Fruit fly (Drosophila melanogaster): Measurements from ENCODE around the gene Lamtor4.

Lamtor4 gene

DNA sequence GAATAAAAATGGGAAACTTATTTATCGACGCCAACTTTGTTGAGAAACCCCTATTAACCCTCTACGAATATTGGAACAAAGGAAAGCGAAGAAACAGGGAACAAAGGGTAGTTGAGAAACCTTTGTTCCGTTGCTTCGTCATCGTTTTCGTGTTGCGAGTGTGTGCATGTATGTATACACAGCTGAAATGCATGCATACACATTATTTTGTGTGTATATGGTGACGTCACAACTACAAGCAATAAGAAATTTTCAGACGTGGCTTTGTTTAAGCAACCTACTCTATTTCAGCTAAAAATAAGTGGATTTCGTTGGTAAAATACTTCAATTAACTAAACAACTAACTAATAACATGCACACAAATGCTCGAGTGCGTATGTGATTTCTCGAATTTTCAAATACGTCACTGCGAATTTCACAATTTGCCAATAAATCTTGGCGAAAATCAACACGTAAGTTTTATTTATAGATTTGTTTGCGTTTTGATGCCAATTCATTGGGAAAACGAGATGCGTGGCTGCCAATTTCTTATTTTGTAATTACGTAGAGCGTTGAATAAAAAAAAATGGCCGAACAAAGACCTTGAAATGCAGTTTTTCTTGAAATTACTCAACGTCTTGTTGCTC lies 5.3 kb downstream of the Lamtor4 start:
- TF ChIP-seq rgr (GFP tag; optimal IDR thresholded peaks at IDR 0.05) = peak; percentile 6
- peak; percentile 80 for TF ChIP-seq psq (GFP tag; optimal IDR thresholded peaks at IDR 0.05)
- no peak for TF ChIP-seq CG32264 (GFP tag; optimal IDR thresholded peaks at IDR 0.05)
- no peak for TF ChIP-seq dsf (GFP tag; optimal IDR thresholded peaks at IDR 0.05; ENCODE audit: borderline replicate concordance)
- no peak for TF ChIP-seq HLH106 (tag; optimal IDR thresholded peaks at IDR 0.05)
- no peak for TF ChIP-seq Hr78 (GFP tag; optimal IDR thresholded peaks at IDR 0.05)
- peak; percentile 56 for TF ChIP-seq Jra (GFP tag; optimal IDR thresholded peaks at IDR 0.05)
- no peak for TF ChIP-seq fru (GFP tag; optimal IDR thresholded peaks at IDR 0.05)
- no peak for TF ChIP-seq tai (GFP tag; optimal IDR thresholded peaks at IDR 0.05)
- no peak for TF ChIP-seq h (GFP tag; optimal IDR thresholded peaks at IDR 0.05)
- no peak for TF ChIP-seq dmrt93B (GFP tag; optimal IDR thresholded peaks at IDR 0.05)
- no peak for TF ChIP-seq ey (GFP tag; optimal IDR thresholded peaks at IDR 0.05)
- no peak for TF ChIP-seq jim (GFP tag; optimal IDR thresholded peaks at IDR 0.05)
- peak; percentile 29 for TF ChIP-seq Hr83 (GFP tag; optimal IDR thresholded peaks at IDR 0.05; ENCODE audit: poor library complexity, severe bottlenecking)
- peak; percentile 72 for TF ChIP-seq Hnf4 (GFP tag; optimal IDR thresholded peaks at IDR 0.05)
- TF ChIP-seq foxo (GFP tag; optimal IDR thresholded peaks at IDR 0.05) = no peak

DNA sequence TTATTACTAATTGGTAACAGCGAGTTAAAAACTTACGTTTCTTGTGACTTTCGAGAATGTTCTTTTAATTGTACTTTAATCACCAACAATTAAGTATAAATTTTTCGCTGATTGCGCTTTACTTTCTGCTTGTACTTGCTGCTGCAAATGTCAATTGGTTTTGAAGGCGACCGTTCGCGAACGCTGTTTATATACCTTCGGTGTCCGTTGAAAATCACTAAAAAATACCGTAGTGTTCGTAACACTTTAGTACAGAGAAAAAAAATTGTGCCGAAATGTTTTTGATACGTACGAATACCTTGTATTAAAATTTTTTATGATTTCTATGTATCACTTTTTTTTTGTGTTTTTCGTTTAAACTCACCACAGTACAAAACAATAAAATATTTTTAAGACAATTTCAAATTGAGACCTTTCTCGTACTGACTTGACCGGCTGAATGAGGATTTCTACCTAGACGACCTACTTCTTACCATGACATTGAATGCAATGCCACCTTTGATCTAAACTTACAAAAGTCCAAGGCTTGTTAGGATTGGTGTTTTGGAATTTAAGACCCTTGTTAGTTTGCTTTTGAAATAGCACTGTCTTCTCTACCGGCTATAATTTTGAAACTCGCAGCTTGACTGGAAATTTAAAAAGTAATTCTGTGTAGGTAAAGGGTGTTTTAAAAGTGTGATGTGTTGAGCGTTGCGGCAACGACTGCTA lies 5.9 kb downstream of the Lamtor4 start, which contains the start of gene Ubi-p63E:
Gene Ubi-p63E, minus strand, starts transcription at position 694 of the 708 bp plus-strand sequence.
- TF ChIP-seq psq (GFP tag; optimal IDR thresholded peaks at IDR 0.05) (no peak), usp (GFP tag; optimal IDR thresholded peaks at IDR 0.05) (no peak), Vsx2 (GFP tag; optimal IDR thresholded peaks at IDR 0.05; ENCODE audit: partially characterized antibody) (no peak), jim (GFP tag; optimal IDR thresholded peaks at IDR 0.05) (no peak), lola (GFP tag; optimal IDR thresholded peaks at IDR 0.05) (no peak), fru (GFP tag; optimal IDR thresholded peaks at IDR 0.05) (peak; percentile 41), sage (GFP tag; optimal IDR thresholded peaks at IDR 0.05) (peak; percentile 11), dl (GFP tag; optimal IDR thresholded peaks at IDR 0.05; ENCODE audit: insufficient read depth in 1 of 2, partially characterized antibody in 2 of 2) (no peak), br (GFP tag; optimal IDR thresholded peaks at IDR 0.05) (peak; percentile 70), N (GFP tag; optimal IDR thresholded peaks at IDR 0.05) (no peak), dmrt93B (GFP tag; optimal IDR thresholded peaks at IDR 0.05) (peak; percentile 53), Jra (GFP tag; optimal IDR thresholded peaks at IDR 0.05) (no peak), Rel (GFP tag; optimal IDR thresholded peaks at IDR 0.05) (no peak), Rel (tag; optimal IDR thresholded peaks at IDR 0.05) (peak; percentile 16), rgr (GFP tag; optimal IDR thresholded peaks at IDR 0.05) (peak; percentile 45), GATAd (GFP tag; optimal IDR thresholded peaks at IDR 0.05) (no peak), Hr83 (GFP tag; optimal IDR thresholded peaks at IDR 0.05; ENCODE audit: poor library complexity, severe bottlenecking) (peak; percentile 84), brk (GFP tag; optimal IDR thresholded peaks at IDR 0.05) (peak; percentile 47), HLH106 (tag; optimal IDR thresholded peaks at IDR 0.05) (peak; percentile 50), foxo (GFP tag; optimal IDR thresholded peaks at IDR 0.05) (peak in 1 of 2 experiments; percentile 73), Sp1 (GFP tag; optimal IDR thresholded peaks at IDR 0.05) (peak; percentile 70), CG32264 (GFP tag; optimal IDR thresholded peaks at IDR 0.05) (peak; percentile 51), Abd-B (GFP tag; optimal IDR thresholded peaks at IDR 0.05) (no peak), h (GFP tag; optimal IDR thresholded peaks at IDR 0.05) (peak; percentile 59), Dfd (GFP tag; optimal IDR thresholded peaks at IDR 0.05) (no peak), ey (GFP tag; optimal IDR thresholded peaks at IDR 0.05) (peak; percentile 50), Hnf4 (GFP tag; optimal IDR thresholded peaks at IDR 0.05) (peak; percentile 83), Mio (GFP tag; optimal IDR thresholded peaks at IDR 0.05) (no peak), OdsH (GFP tag; optimal IDR thresholded peaks at IDR 0.05) (no peak), Dif (GFP tag; optimal IDR thresholded peaks at IDR 0.05; ENCODE audit: partially characterized antibody) (peak; percentile 61), pan (optimal IDR thresholded peaks at IDR 0.05) (no peak), CG9705 (GFP tag; optimal IDR thresholded peaks at IDR 0.05) (peak; percentile 49), CrebA (GFP tag; optimal IDR thresholded peaks at IDR 0.05; ENCODE audit: borderline replicate concordance) (no peak), woc (GFP tag; optimal IDR thresholded peaks at IDR 0.05) (peak; percentile 48), sv (GFP tag; optimal IDR thresholded peaks at IDR 0.05) (peak; percentile 44), Hr78 (GFP tag; optimal IDR thresholded peaks at IDR 0.05) (no peak), Myc (optimal IDR thresholded peaks at IDR 0.05) (no peak), tai (GFP tag; optimal IDR thresholded peaks at IDR 0.05) (peak; percentile 41), dsf (GFP tag; optimal IDR thresholded peaks at IDR 0.05; ENCODE audit: borderline replicate concordance) (peak; percentile 11)

All from whole organism, wandering third instar larva.